Fruit fly (Drosophila melanogaster) Kc167 (cell line): Measurements from ENCODE around the gene TfIIEalpha.

Experiments
- Myc ChIP-seq: fragments of >200 bp; optimal IDR thresholded peaks from 2 replicates; lab custom pipeline; 2017; ENCODE audit warnings: missing external identifiers
- Sin3A ChIP-seq: fragments of >200 bp; optimal IDR thresholded peaks from 2 replicates; lab custom pipeline; 2018; ENCODE audit warnings: missing external identifiers
- h ChIP-seq: fragments of >200 bp; optimal IDR thresholded peaks from 3 replicates; lab custom pipeline; 2018; ENCODE audit warnings: missing external identifiers
- insv ChIP-seq: fragments of >200 bp; optimal IDR thresholded peaks from 3 replicates; lab custom pipeline; 2018; ENCODE audit warnings: missing external identifiers
- psq ChIP-seq: fragments of >200 bp; optimal IDR thresholded peaks from 2 replicates; lab custom pipeline; 2017; ENCODE audit warnings: missing external identifiers
- ttk ChIP-seq: sonication (Bioruptor generic); optimal IDR thresholded peaks from 2 replicates; lab custom pipeline; 2017; ENCODE audit warnings: missing external identifiers

DNA sequence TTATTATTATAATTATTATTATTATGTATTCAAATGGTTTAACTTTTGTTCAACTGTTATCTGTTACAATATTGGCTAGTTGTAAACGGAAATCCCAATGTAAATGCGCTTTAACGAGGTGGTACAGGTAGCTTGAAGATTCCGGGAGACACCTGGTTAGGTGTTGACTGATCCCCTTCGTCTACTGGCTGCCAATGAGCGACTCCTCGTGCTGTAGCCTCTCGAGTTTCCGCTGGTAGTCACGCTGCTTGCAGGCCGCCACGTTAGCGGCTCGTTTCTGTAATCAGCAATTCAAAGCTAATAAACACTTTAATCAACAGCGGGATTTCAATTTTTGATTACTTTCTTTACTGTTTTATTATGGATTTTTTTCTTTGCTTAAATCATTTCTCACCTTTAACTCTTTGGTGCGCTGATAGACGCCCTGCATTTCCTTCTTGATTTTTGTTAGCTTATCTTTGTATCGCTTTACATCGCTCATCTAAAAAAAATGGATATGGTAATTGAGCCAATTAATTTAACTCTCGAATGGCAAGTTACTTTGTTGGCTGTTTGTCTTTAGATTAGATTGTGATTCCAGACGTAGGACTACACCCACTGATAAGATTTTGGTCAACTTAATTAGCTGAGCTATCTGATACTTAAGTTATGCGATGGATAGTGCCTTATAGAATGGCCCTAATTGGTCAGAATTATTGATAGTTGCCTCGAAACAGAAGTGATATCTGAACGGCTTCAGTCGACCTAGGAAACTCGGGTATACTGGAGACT is 8.2 kb downstream of the TfIIEalpha start:
- TF ChIP-seq h: no peak
- no peak for TF ChIP-seq psq (lab: Kevin White, UChicago)
- no peak for TF ChIP-seq Sin3A (lab: Kevin White, UChicago)
- no peak for TF ChIP-seq insv (lab: Kevin White, UChicago)
- TF ChIP-seq Myc (lab: Kevin White, UChicago): no peak
- no peak for TF ChIP-seq ttk (lab: Kevin White, UChicago)
